Worm (Caenorhabditis elegans): ENCODE results near the gene K05F1.8.

DNA sequence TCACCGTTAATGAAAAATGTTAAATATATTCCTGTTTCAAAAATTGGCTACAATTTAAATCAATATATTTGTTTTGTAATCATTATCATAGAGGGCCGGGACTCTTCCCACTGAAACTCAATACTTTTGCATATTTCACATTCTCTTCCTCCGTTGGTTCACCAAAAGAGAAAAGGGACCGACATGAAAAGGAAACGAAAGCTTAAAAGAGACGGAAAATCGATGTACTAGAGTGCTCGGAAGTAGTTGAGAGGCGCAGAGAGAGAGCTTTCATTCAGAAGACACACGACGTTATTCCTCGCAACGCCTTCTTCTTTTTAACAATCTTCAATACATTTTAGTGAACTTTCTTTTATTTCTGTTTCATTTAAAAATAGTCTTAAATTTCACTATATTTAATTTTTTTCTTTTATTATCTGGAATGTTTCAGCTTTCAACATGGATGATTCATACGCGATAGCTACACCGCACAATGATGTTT is 20.9 kb upstream of the K05F1.8 start, which contains the start of gene ehs-1:
- no peak for TF ChIP-seq dao-5 (tag; optimal IDR thresholded peaks at IDR 0.05)
- TF ChIP-seq W03F9.2 (tag; optimal IDR thresholded peaks at IDR 0.05): no peak
